Worm (Caenorhabditis elegans) whole organism, L4 larva: ENCODE data around the gene sri-21.
"Not testable (repeated sequence)": the region's sequence is repeated elsewhere in the genome, so short reads cannot be mapped to it uniquely, and the experiment has no call there.

ENCODE experiments used
- D1046.2 ChIP-seq: fragments of 200-800 bp; sonication (Bioruptor generic); IDR thresholded peaks from 2 replicates; pipeline ENCODE4 v1.3.6; 2022; ENCODE audit warnings: missing genetic modification characterization, missing compliant biosample characterization
- T20F7.1 ChIP-seq: fragments of 200-800 bp; sonication (Bioruptor generic); optimal IDR thresholded peaks from 2 replicates; lab custom pipeline; 2018; ENCODE audit warnings: mild to moderate bottlenecking, missing genetic modification characterization, missing compliant biosample characterization
- T26A8.4 ChIP-seq: fragments of 200-800 bp; sonication (Bioruptor generic); IDR thresholded peaks from 2 replicates; pipeline ENCODE4 v1.3.6; 2022; ENCODE audit warnings: missing genetic modification characterization, missing compliant biosample characterization
- aly-2 ChIP-seq: sonication (generic microtip); optimal IDR thresholded peaks from 2 replicates; lab custom pipeline; 2018; ENCODE audit warnings: missing biosample characterization, missing genetic modification characterization
- ceh-32 ChIP-seq: sonication (generic microtip); optimal IDR thresholded peaks from 2 replicates; lab custom pipeline; 2016; ENCODE audit warnings: mild to moderate bottlenecking, missing genetic modification characterization, missing compliant biosample characterization; ENCODE audit not compliant: poor library complexity
- ceh-44 ChIP-seq: fragments of 200-800 bp; sonication (Bioruptor generic); IDR thresholded peaks from 2 replicates; pipeline ENCODE4 v1.3.6; 2022; ENCODE audit warnings: missing genetic modification reagents, missing genetic modification characterization, missing compliant biosample characterization
- daf-16 ChIP-seq, 3 experiments: sonication (generic microtip); optimal IDR thresholded peaks; 2 replicates each; lab custom pipeline; 2016 to 2017; ENCODE audit warnings: missing genetic modification characterization in 3 of 3, missing genetic modification reagents in 3 of 3, mild to moderate bottlenecking in 2 of 3, missing compliant biosample characterization in 2 of 3, missing biosample characterization in 1 of 3, moderate library complexity in 1 of 3
- daf-8 ChIP-seq: fragments of 200-800 bp; sonication (Bioruptor generic); IDR thresholded peaks from 2 replicates; pipeline ENCODE4 v1.3.6; 2022; ENCODE audit warnings: missing genetic modification characterization, missing compliant biosample characterization
- dmd-6 ChIP-seq: fragments of 200-800 bp; sonication (Bioruptor generic); IDR thresholded peaks from 2 replicates; pipeline ENCODE4 v1.3.6; 2022; ENCODE audit warnings: missing genetic modification reagents, missing genetic modification characterization, missing compliant biosample characterization
- dve-1 ChIP-seq: sonication (generic microtip); optimal IDR thresholded peaks from 2 replicates; lab custom pipeline; 2017; ENCODE audit warnings: antibody characterized with exemption, mild to moderate bottlenecking, missing genetic modification characterization, missing compliant biosample characterization; ENCODE audit not compliant: insufficient read depth
- egl-43 ChIP-seq: fragments of 200-800 bp; sonication (Bioruptor generic); IDR thresholded peaks from 2 replicates; pipeline ENCODE4 v1.3.6; 2022; ENCODE audit warnings: missing genetic modification reagents, missing genetic modification characterization, missing compliant biosample characterization
- hlh-11 ChIP-seq: fragments of 200-800 bp; sonication (Bioruptor generic); optimal IDR thresholded peaks from 2 replicates; lab custom pipeline; 2018; ENCODE audit warnings: mild to moderate bottlenecking, missing genetic modification characterization, missing compliant biosample characterization
- hlh-30 ChIP-seq: sonication (generic microtip); optimal IDR thresholded peaks from 2 replicates; lab custom pipeline; 2017; ENCODE audit warnings: antibody characterized with exemption, mild to moderate bottlenecking, missing genetic modification characterization, missing compliant biosample characterization; ENCODE audit not compliant: insufficient read depth
- lin-1 ChIP-seq: fragments of 200-800 bp; sonication (Bioruptor generic); IDR thresholded peaks from 2 replicates; pipeline ENCODE4 v1.3.6; 2022; ENCODE audit warnings: missing genetic modification reagents, missing genetic modification characterization, missing compliant biosample characterization
- lin-15B ChIP-seq: fragments of 150-350 bp; sonication (generic microtip); optimal IDR thresholded peaks from 3 replicates; lab custom pipeline; 2014; ENCODE audit warnings: missing biosample characterization, missing genetic modification characterization
- lin-29 ChIP-seq: fragments of 200-800 bp; sonication (Bioruptor generic); IDR thresholded peaks from 2 replicates; pipeline ENCODE4 v1.3.6; 2022; ENCODE audit warnings: missing genetic modification reagents, missing genetic modification characterization, missing compliant biosample characterization
- mdl-1 ChIP-seq, 2 experiments: fragments of 150-350 bp in 1 of 2; sonication (generic microtip) in 1 of 2; optimal IDR thresholded peaks; 2 replicates each; lab custom pipeline; 2014 to 2017; ENCODE audit warnings: missing biosample characterization in 2 of 2, missing genetic modification characterization in 2 of 2
- mes-2 ChIP-seq: sonication (generic microtip); optimal IDR thresholded peaks from 2 replicates; lab custom pipeline; 2016; ENCODE audit warnings: missing genotype, mild to moderate bottlenecking, missing genetic modification characterization, missing compliant biosample characterization; ENCODE audit not compliant: poor library complexity, severe bottlenecking
- mxl-2 ChIP-seq: fragments of 200-800 bp; sonication (Bioruptor generic); conservative IDR thresholded peaks from 2 replicates; pipeline ENCODE4 v1.3.6; 2022; ENCODE audit warnings: missing genetic modification reagents, missing genetic modification characterization, missing compliant biosample characterization
- nhr-25 ChIP-seq: sonication (generic microtip); optimal IDR thresholded peaks from 2 replicates; lab custom pipeline; 2017; ENCODE audit warnings: missing genetic modification characterization, mild to moderate bottlenecking, missing compliant biosample characterization, antibody characterized with exemption, moderate library complexity, borderline replicate concordance; ENCODE audit not compliant: insufficient read depth
- nhr-28 ChIP-seq: fragments of 150-350 bp; optimal IDR thresholded peaks from 2 replicates; lab custom pipeline; 2014; ENCODE audit warnings: missing biosample characterization, missing genetic modification characterization
- nhr-41 ChIP-seq: fragments of 200-800 bp; sonication (Bioruptor generic); IDR thresholded peaks from 2 replicates; pipeline ENCODE4 v1.3.6; 2022; ENCODE audit warnings: missing genetic modification reagents, missing genetic modification characterization, missing compliant biosample characterization
- nhr-48 ChIP-seq: sonication (generic microtip); optimal IDR thresholded peaks from 2 replicates; lab custom pipeline; 2016; ENCODE audit warnings: mild to moderate bottlenecking, missing genetic modification characterization, missing compliant biosample characterization
- nhr-76 ChIP-seq: fragments of 150-350 bp; optimal IDR thresholded peaks from 2 replicates; lab custom pipeline; 2014; ENCODE audit warnings: missing biosample characterization, missing genetic modification characterization
- nhr-77 ChIP-seq: fragments of 150-350 bp; optimal IDR thresholded peaks from 2 replicates; lab custom pipeline; 2014; ENCODE audit warnings: missing biosample characterization, missing genetic modification characterization
- php-3 ChIP-seq: fragments of 200-800 bp; sonication (Bioruptor generic); IDR thresholded peaks from 2 replicates; pipeline ENCODE4 v1.3.6; 2022; ENCODE audit warnings: missing genetic modification reagents, missing genetic modification characterization, missing compliant biosample characterization
- pqm-1 ChIP-seq: sonication (generic microtip); optimal IDR thresholded peaks from 2 replicates; lab custom pipeline; 2017; ENCODE audit warnings: missing biosample characterization, missing genetic modification characterization
- sdz-12 ChIP-seq: fragments of 200-800 bp; sonication (Bioruptor generic); optimal IDR thresholded peaks from 2 replicates; lab custom pipeline; 2018; ENCODE audit warnings: mild to moderate bottlenecking, missing genetic modification characterization, missing compliant biosample characterization
- snpc-1.2 ChIP-seq: fragments of 200-800 bp; sonication (Bioruptor generic); IDR thresholded peaks from 2 replicates; pipeline ENCODE4 v1.3.6; 2022; ENCODE audit warnings: missing genetic modification reagents, missing genetic modification characterization, missing compliant biosample characterization
- tra-1 ChIP-seq: fragments of 200-800 bp; sonication (Bioruptor generic); IDR thresholded peaks from 2 replicates; pipeline ENCODE4 v1.3.6; 2022; ENCODE audit warnings: missing genetic modification reagents, missing genetic modification characterization, missing compliant biosample characterization
- vab-7 ChIP-seq: fragments of 200-800 bp; sonication (Bioruptor generic); IDR thresholded peaks from 2 replicates; pipeline ENCODE4 v1.3.6; 2022; ENCODE audit warnings: missing genetic modification reagents, missing genetic modification characterization, missing compliant biosample characterization
- zip-2 ChIP-seq: fragments of 150-350 bp; optimal IDR thresholded peaks from 2 replicates; lab custom pipeline; 2014; ENCODE audit warnings: missing biosample characterization, missing genetic modification characterization
- ztf-7 ChIP-seq: fragments of 150-350 bp; optimal IDR thresholded peaks from 2 replicates; lab custom pipeline; 2014; ENCODE audit warnings: missing biosample characterization, missing genetic modification characterization

sri-21 gene

DNA sequence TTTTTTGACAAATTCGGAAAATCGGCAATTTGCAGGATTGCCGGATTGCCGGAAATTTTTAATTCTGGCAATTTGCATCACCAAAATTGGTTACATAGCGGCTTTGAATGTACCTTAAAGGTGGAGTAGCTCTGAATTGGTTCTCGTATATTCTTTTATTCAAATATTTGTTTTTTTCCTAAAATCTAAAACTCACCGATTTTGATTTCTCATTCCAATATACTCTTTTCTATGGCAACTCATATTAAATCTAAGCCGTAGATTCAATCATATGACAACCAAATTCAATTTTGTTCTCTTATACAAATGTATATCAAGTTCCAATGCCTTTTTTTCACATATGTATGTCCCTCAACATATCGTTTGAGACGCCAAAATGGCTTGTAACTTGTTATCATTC lies at the start of gene sri-21:
Gene sri-21, plus strand, starts transcription at position 301 of the 400 bp plus-strand sequence.
- TF ChIP-seq vab-7 (GFP tag; lab: Robert Waterston, UW) (no peak), sdz-12 (no peak), daf-8 (no peak), lin-15B (no peak), D1046.2 (GFP tag; lab: Robert Waterston, UW) (no peak), lin-29 (GFP tag; lab: Robert Waterston, UW) (no peak), zip-2 (tag; lab: Kevin White, UChicago) (no peak), T26A8.4 (no peak)

DNA sequence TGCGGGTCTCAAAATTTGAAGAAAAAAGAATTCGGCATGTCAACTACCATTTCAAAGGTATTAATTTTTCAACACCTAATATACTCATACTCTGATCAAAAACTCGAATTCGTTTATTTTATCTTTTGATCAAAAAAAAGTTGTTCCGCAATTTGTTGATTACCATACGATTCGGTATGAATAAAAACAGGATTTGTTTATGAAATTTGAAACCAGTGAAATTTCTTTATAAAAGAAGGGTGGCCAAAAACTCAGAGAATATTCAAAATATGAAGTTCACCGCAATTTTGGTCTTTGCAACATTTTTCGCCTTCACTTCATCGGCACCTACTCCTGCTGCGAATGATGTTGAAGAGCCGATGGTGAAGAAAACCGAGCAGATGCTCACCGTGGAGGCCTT lies 47.6 kb upstream of the sri-21 start, which contains the start of the genes C07G3.8 and C07G3.10:
Gene C07G3.8, minus strand, starts transcription at position 101 of the 400 bp plus-strand sequence.
Gene C07G3.10, plus strand, starts transcription at position 270 of the 400 bp plus-strand sequence.
- TF ChIP-seq nhr-25 (tag; lab: Kevin White, UChicago) (no peak), snpc-1.2 (no peak)

ce11 chrV:3505745-3506144 lies 43.9 kb upstream of the sri-21 start:
- peak in 1 of 2 experiments; percentile 47 for TF ChIP-seq daf-16 (GFP tag; optimal IDR thresholded peaks at IDR 0.05; lab: Kevin White, UChicago)
- peak; percentile 82 for TF ChIP-seq daf-16 (tag; optimal IDR thresholded peaks at IDR 0.05; lab: Kevin White, UChicago)
- TF ChIP-seq ztf-7: no peak
- peak; percentile 55; the same call in 1 of the 2 replicates for TF ChIP-seq lin-1 (GFP tag; lab: Robert Waterston, UW)
- TF ChIP-seq pqm-1: peak; percentile 78
- peak; percentile 69 for TF ChIP-seq hlh-30 (tag; lab: Kevin White, UChicago)
- peak; percentile 78 for TF ChIP-seq nhr-77
- TF ChIP-seq dmd-6 (GFP tag; lab: Robert Waterston, UW): peak; percentile 98
- TF ChIP-seq T20F7.1: peak; percentile 72
- TF ChIP-seq nhr-41 (GFP tag; lab: Robert Waterston, UW): 0 out of 2 replicates have a peak, but pooled peaks have one; percentile 22
- TF ChIP-seq vab-7 (GFP tag; lab: Robert Waterston, UW): no peak
- peak; percentile 60; the same call in 1 of the 2 replicates for TF ChIP-seq tra-1 (GFP tag; lab: Robert Waterston, UW)
- TF ChIP-seq nhr-28 (tag; lab: Kevin White, UChicago): peak; percentile 100
- TF ChIP-seq egl-43 (GFP tag; lab: Robert Waterston, UW): no peak
- TF ChIP-seq nhr-48 (tag; lab: Kevin White, UChicago): peak; percentile 63
- peak in 1 of 2 experiments; percentile 44 for TF ChIP-seq mdl-1 (tag; optimal IDR thresholded peaks at IDR 0.05; lab: Kevin White, UChicago)
- TF ChIP-seq ceh-44 (GFP tag; lab: Robert Waterston, UW): no peak
- TF ChIP-seq mxl-2 (GFP tag; lab: Robert Waterston, UW): no peak
- TF ChIP-seq php-3 (GFP tag; lab: Robert Waterston, UW): peak; percentile 79; the same call in 1 of the 2 replicates
- no peak for TF ChIP-seq mes-2 (tag; lab: Kevin White, UChicago)
- TF ChIP-seq dve-1: peak; percentile 89
- peak; percentile 77 for TF ChIP-seq hlh-11 (tag; lab: Kevin White, UChicago)

ce11 chrV:3506252-3506651 lies 43.4 kb upstream of the sri-21 start, which contains the start of gene ugt-64:
TSS of gene ugt-64 (minus strand) at chrV:3506352.
- not testable (repeated sequence) for TF ChIP-seq ceh-32, aly-2, nhr-76 (tag; lab: Kevin White, UChicago)
- TF ChIP-seq, all 104 proteins: peak for 0; not testable (repeated sequence) for 104
